Fruit fly (Drosophila melanogaster): Measurements from ENCODE around the gene Hsp68.

Hsp68 gene

dm6 chr3R:24106059-24106631 lies 49.0 kb upstream of the Hsp68 start (continued):
- no peak for TF ChIP-seq CG3847 (GFP tag; IDR thresholded peaks at IDR 0.05)
- no peak for TF ChIP-seq sc (optimal IDR thresholded peaks at IDR 0.05)
- TF ChIP-seq sc (GFP tag; optimal IDR thresholded peaks at IDR 0.05): no peak
- TF ChIP-seq otp (GFP tag; IDR thresholded peaks at IDR 0.05): no peak
- TF ChIP-seq NC2α (GFP tag; optimal IDR thresholded peaks at IDR 0.05): no peak
- TF ChIP-seq CG7963 (GFP tag; IDR thresholded peaks at IDR 0.05; ENCODE audit: partially characterized antibody): no peak
- no peak for TF ChIP-seq Poxn (GFP tag; IDR thresholded peaks at IDR 0.05)
- TF ChIP-seq en (GFP tag; optimal IDR thresholded peaks at IDR 0.05): no peak
- TF ChIP-seq Six4 (GFP tag; optimal IDR thresholded peaks at IDR 0.05): peak; percentile 43
- no peak for TF ChIP-seq vvl (GFP tag; IDR thresholded peaks at IDR 0.05)
- no peak for TF ChIP-seq unc-4 (GFP tag; IDR thresholded peaks at IDR 0.05; ENCODE audit: partially characterized antibody)
- no peak for TF ChIP-seq CG8478 (optimal IDR thresholded peaks at IDR 0.05)
- peak; percentile 84 for TF ChIP-seq ewg (GFP tag; optimal IDR thresholded peaks at IDR 0.05)
- no peak for TF ChIP-seq HLH3B (GFP tag; IDR thresholded peaks at IDR 0.05)
- TF ChIP-seq ken (GFP tag; IDR thresholded peaks at IDR 0.05): no peak
- TF ChIP-seq maf-S (GFP tag; optimal IDR thresholded peaks at IDR 0.05): no peak
- TF ChIP-seq CG17359 (tag; optimal IDR thresholded peaks at IDR 0.05): peak; percentile 65
- no peak for TF ChIP-seq repo (GFP tag; optimal IDR thresholded peaks at IDR 0.05)
- TF ChIP-seq crp (GFP tag; optimal IDR thresholded peaks at IDR 0.05): no peak
- no peak for TF ChIP-seq cad (GFP tag; optimal IDR thresholded peaks at IDR 0.05)
- TF ChIP-seq CG7357 (GFP tag; IDR thresholded peaks at IDR 0.05): no peak
- TF ChIP-seq CG7372 (GFP tag; IDR thresholded peaks at IDR 0.05): no peak
- peak; percentile 76 for TF ChIP-seq Dp (GFP tag; optimal IDR thresholded peaks at IDR 0.05)
- TF ChIP-seq odd (GFP tag; optimal IDR thresholded peaks at IDR 0.05): peak; percentile 6
- TF ChIP-seq pfk (GFP tag; optimal IDR thresholded peaks at IDR 0.05): no peak
- peak; percentile 56 for TF ChIP-seq CG3995 (GFP tag; optimal IDR thresholded peaks at IDR 0.05)
- TF ChIP-seq CG17328 (GFP tag; IDR thresholded peaks at IDR 0.05): no peak
- peak; percentile 50 for TF ChIP-seq Hmr (GFP tag; optimal IDR thresholded peaks at IDR 0.05)
- TF ChIP-seq CG2116 (GFP tag; optimal IDR thresholded peaks at IDR 0.05): no peak
- TF ChIP-seq Drgx (GFP tag; IDR thresholded peaks at IDR 0.05): no peak
- TF ChIP-seq pros (GFP tag; optimal IDR thresholded peaks at IDR 0.05): no peak
- no peak for TF ChIP-seq sens-2 (GFP tag; IDR thresholded peaks at IDR 0.05)
- no peak for TF ChIP-seq CG4707 (GFP tag; optimal IDR thresholded peaks at IDR 0.05)
- peak; percentile 63 for TF ChIP-seq cwo (GFP tag; optimal IDR thresholded peaks at IDR 0.05)
- TF ChIP-seq pzg (GFP tag; optimal IDR thresholded peaks at IDR 0.05): peak; percentile 11
- TF ChIP-seq Sry-δ (GFP tag; optimal IDR thresholded peaks at IDR 0.05): no peak
- TF ChIP-seq CG4328 (GFP tag; optimal IDR thresholded peaks at IDR 0.05): peak; percentile 37
- no peak for TF ChIP-seq CG10321 (GFP tag; IDR thresholded peaks at IDR 0.05)
- TF ChIP-seq da (GFP tag; optimal IDR thresholded peaks at IDR 0.05): no peak
- TF ChIP-seq CG10147 (GFP tag; optimal IDR thresholded peaks at IDR 0.05): peak; percentile 30
- TF ChIP-seq CG3065 (GFP tag; optimal IDR thresholded peaks at IDR 0.05): no peak
- peak; percentile 21 for TF ChIP-seq Hr3 (GFP tag; optimal IDR thresholded peaks at IDR 0.05)
- peak; percentile 12 for TF ChIP-seq sd (tag; optimal IDR thresholded peaks at IDR 0.05)
- no peak for TF ChIP-seq CG14014 (GFP tag; IDR thresholded peaks at IDR 0.05)
- no peak for TF ChIP-seq grn (GFP tag; optimal IDR thresholded peaks at IDR 0.05)
- TF ChIP-seq az2 (GFP tag; optimal IDR thresholded peaks at IDR 0.05): peak; percentile 43
- no peak for TF ChIP-seq CG12104 (GFP tag; optimal IDR thresholded peaks at IDR 0.05)
- TF ChIP-seq B-H2 (GFP tag; optimal IDR thresholded peaks at IDR 0.05): peak; percentile 36
- peak; percentile 68 for TF ChIP-seq lilli (GFP tag; optimal IDR thresholded peaks at IDR 0.05)
- no peak for TF ChIP-seq Adf1 (GFP tag; IDR thresholded peaks at IDR 0.05)
- no peak for TF ChIP-seq E2f2 (GFP tag; IDR thresholded peaks at IDR 0.05)
- no peak for TF ChIP-seq tup (GFP tag; optimal IDR thresholded peaks at IDR 0.05)

Data from whole organism, embryonic.